Worm (Caenorhabditis elegans) whole organism, L2 larva: ENCODE results near the gene pie-1.

ENCODE experiments used
- aly-2 ChIP-seq: fragments of 150-350 bp; optimal IDR thresholded peaks from 2 replicates; lab custom pipeline; 2014; ENCODE audit warnings: missing biosample characterization, missing genetic modification characterization
- ama-1 ChIP-seq: fragments of 150-350 bp; optimal IDR thresholded peaks from 2 replicates; lab custom pipeline; 2018; ENCODE audit warnings: inconsistent platforms
- blmp-1 ChIP-seq: sonication (generic microtip); optimal IDR thresholded peaks from 2 replicates; lab custom pipeline; 2017; ENCODE audit warnings: missing genetic modification characterization, mild to moderate bottlenecking, missing compliant biosample characterization, antibody characterized with exemption, moderate library complexity; ENCODE audit not compliant: insufficient read depth
- elt-3 ChIP-seq: sonication (generic microtip); optimal IDR thresholded peaks from 2 replicates; lab custom pipeline; 2017; ENCODE audit warnings: missing biosample characterization, missing genetic modification characterization
- lsy-2 ChIP-seq, 2 experiments: fragments of 150-350 bp in 1 of 2; sonication (generic microtip) in 1 of 2; optimal IDR thresholded peaks; 2 replicates each; lab custom pipeline; 2014 to 2017; ENCODE audit warnings: missing biosample characterization in 2 of 2, missing genetic modification characterization in 2 of 2
- nhr-23 ChIP-seq: fragments of 150-350 bp; optimal IDR thresholded peaks from 2 replicates; lab custom pipeline; 2014; ENCODE audit warnings: missing biosample characterization, missing genetic modification reagents, missing genetic modification characterization
- skn-1 ChIP-seq: sonication (generic microtip); optimal IDR thresholded peaks from 2 replicates; lab custom pipeline; 2017; ENCODE audit warnings: missing biosample characterization, missing genetic modification characterization
- unc-62 ChIP-seq: fragments of 150-350 bp; optimal IDR thresholded peaks from 2 replicates; lab custom pipeline; 2014; ENCODE audit warnings: missing biosample characterization, missing genetic modification reagents, missing genetic modification characterization

DNA sequence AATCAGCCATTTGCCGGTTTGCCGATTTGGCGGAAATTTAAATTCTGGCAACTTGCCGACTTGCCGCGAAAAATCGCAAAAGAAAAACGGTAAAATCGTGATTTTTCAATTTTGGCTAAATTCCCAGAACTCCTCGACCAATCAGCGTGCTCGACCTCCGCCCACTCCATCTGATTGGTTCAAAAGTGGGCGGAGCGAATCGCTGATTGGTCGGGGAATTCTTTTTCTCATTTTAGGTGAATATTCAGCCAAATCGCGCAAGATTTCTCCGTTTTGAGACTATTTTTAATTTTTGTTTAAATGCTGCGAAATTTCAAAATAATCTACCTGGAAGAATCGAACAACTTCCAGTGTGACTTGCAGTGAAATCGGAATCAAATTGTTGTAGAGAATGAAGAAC, 12.2 kb upstream of the pie-1 start:
- TF ChIP-seq unc-62 (GFP tag; lab: Kevin White, UChicago) (no peak), aly-2 (no peak), nhr-23 (tag; lab: Kevin White, UChicago) (no peak), blmp-1 (tag; lab: Kevin White, UChicago) (no peak), skn-1 (tag; lab: Kevin White, UChicago) (no peak), ama-1 (lab: Kevin White, UChicago) (no peak), lsy-2 (tag; optimal IDR thresholded peaks at IDR 0.05; lab: Kevin White, UChicago) (no peak), elt-3 (tag; lab: Kevin White, UChicago) (no peak)
